Fruit fly (Drosophila melanogaster) whole organism, embryonic: ENCODE results near the gene CG12056.

ENCODE experiments used
- Abd-B ChIP-seq: fragments of 200-800 bp; sonication (Bioruptor generic); optimal IDR thresholded peaks from 2 replicates; lab custom pipeline; 2018; ENCODE audit warnings: missing biosample characterization, mild to moderate bottlenecking, missing genetic modification characterization, moderate library complexity
- CG10147 ChIP-seq: fragments of 200-800 bp; sonication (Bioruptor generic); optimal IDR thresholded peaks from 2 replicates; lab custom pipeline; 2019; ENCODE audit warnings: missing biosample characterization, mild to moderate bottlenecking, missing genetic modification characterization, moderate library complexity
- CG10462 ChIP-seq: fragments of 200-800 bp; sonication (Bioruptor generic); optimal IDR thresholded peaks from 2 replicates; lab custom pipeline; 2016; ENCODE audit warnings: missing biosample characterization, missing genetic modification characterization
- CG10565 ChIP-seq: fragments of 200-800 bp; sonication (Bioruptor generic); optimal IDR thresholded peaks from 3 replicates; lab custom pipeline; 2016; ENCODE audit warnings: missing biosample characterization, mild to moderate bottlenecking, missing genetic modification characterization
- CG12104 ChIP-seq: fragments of 200-800 bp; sonication (Bioruptor generic); optimal IDR thresholded peaks from 3 replicates; lab custom pipeline; 2016; ENCODE audit warnings: missing biosample characterization, missing genetic modification characterization
- CG13287 ChIP-seq: fragments of 200-800 bp; sonication (Bioruptor generic); IDR thresholded peaks from 2 replicates; pipeline ENCODE4 v1.3.6; 2022; ENCODE audit warnings: missing biosample characterization, missing genetic modification characterization; ENCODE audit not compliant: partially characterized antibody
- CG14965 ChIP-seq: fragments of 200-800 bp; sonication (Bioruptor generic); optimal IDR thresholded peaks from 2 replicates; lab custom pipeline; 2016; ENCODE audit warnings: missing biosample characterization, missing genetic modification characterization, borderline replicate concordance
- CG15601 ChIP-seq: fragments of 200-800 bp; sonication (Bioruptor generic); optimal IDR thresholded peaks from 3 replicates; lab custom pipeline; 2019; ENCODE audit warnings: missing biosample characterization, mild to moderate bottlenecking, missing genetic modification characterization, moderate library complexity
- CG17568 ChIP-seq: fragments of 200-800 bp; sonication (Bioruptor generic); optimal IDR thresholded peaks from 2 replicates; lab custom pipeline; 2018; ENCODE audit warnings: missing biosample characterization, mild to moderate bottlenecking, missing genetic modification characterization, moderate library complexity
- CG17912 ChIP-seq: fragments of 200-800 bp; sonication (Bioruptor generic); optimal IDR thresholded peaks from 2 replicates; lab custom pipeline; 2018; ENCODE audit warnings: missing biosample characterization, mild to moderate bottlenecking, missing genetic modification characterization
- CG18011 ChIP-seq: fragments of 200-800 bp; sonication (Bioruptor generic); optimal IDR thresholded peaks from 2 replicates; lab custom pipeline; 2017; ENCODE audit warnings: missing biosample characterization, missing genetic modification characterization, mild to moderate bottlenecking, moderate library complexity, missing genotype
- CG18764 ChIP-seq: fragments of 200-800 bp; sonication (Bioruptor generic); optimal IDR thresholded peaks from 3 replicates; lab custom pipeline; 2016; ENCODE audit warnings: missing biosample characterization, missing genetic modification characterization
- CG2116 ChIP-seq: fragments of 200-800 bp; sonication (Bioruptor generic); optimal IDR thresholded peaks from 3 replicates; lab custom pipeline; 2018; ENCODE audit warnings: missing biosample characterization, mild to moderate bottlenecking, missing genetic modification characterization
- CG2199 ChIP-seq: fragments of 200-800 bp; sonication (Bioruptor generic); IDR thresholded peaks from 3 replicates; pipeline ENCODE4 v1.3.6; 2022; ENCODE audit warnings: missing biosample characterization, missing genetic modification characterization
- CG33213 ChIP-seq: fragments of 200-800 bp; sonication (Bioruptor generic); optimal IDR thresholded peaks from 3 replicates; lab custom pipeline; 2016; ENCODE audit warnings: missing biosample characterization, missing genetic modification characterization
- CG4404 ChIP-seq: fragments of 200-800 bp; sonication (Bioruptor generic); IDR thresholded peaks from 2 replicates; pipeline ENCODE4 v1.3.6; 2022; ENCODE audit warnings: missing biosample characterization, missing genetic modification characterization
- CG4820 ChIP-seq: fragments of 200-800 bp; sonication (Bioruptor generic); optimal IDR thresholded peaks from 3 replicates; lab custom pipeline; 2016; ENCODE audit warnings: missing biosample characterization, missing genetic modification characterization
- CG5245 ChIP-seq: fragments of 200-800 bp; sonication (Bioruptor generic); optimal IDR thresholded peaks from 3 replicates; lab custom pipeline; 2016; ENCODE audit warnings: missing biosample characterization, missing genetic modification characterization
- CG7357 ChIP-seq: fragments of 200-800 bp; sonication (Bioruptor generic); IDR thresholded peaks from 3 replicates; pipeline ENCODE4 v1.3.6; 2022; ENCODE audit warnings: missing biosample characterization, missing genetic modification characterization
- CG8359 ChIP-seq: fragments of 200-800 bp; sonication (Bioruptor generic); optimal IDR thresholded peaks from 2 replicates; lab custom pipeline; 2017; ENCODE audit warnings: missing biosample characterization, mild to moderate bottlenecking, missing genetic modification characterization, borderline replicate concordance
- CG9437 ChIP-seq: fragments of 200-800 bp; sonication (Bioruptor generic); optimal IDR thresholded peaks from 2 replicates; lab custom pipeline; 2018; ENCODE audit warnings: missing biosample characterization, mild to moderate bottlenecking, missing genetic modification characterization
- CG9797 ChIP-seq: fragments of 200-800 bp; sonication (Bioruptor generic); optimal IDR thresholded peaks from 3 replicates; lab custom pipeline; 2018; ENCODE audit warnings: missing biosample characterization, mild to moderate bottlenecking, missing genetic modification characterization
- CkIIα-i1 ChIP-seq: fragments of 200-800 bp; sonication (Bioruptor generic); IDR thresholded peaks from 2 replicates; pipeline ENCODE4 v1.3.6; 2022; ENCODE audit warnings: missing biosample characterization, missing genetic modification characterization
- Dref ChIP-seq: fragments of 200-800 bp; sonication (Bioruptor generic); IDR thresholded peaks from 2 replicates; pipeline ENCODE4 v1.3.6; 2022; ENCODE audit warnings: missing biosample characterization, missing genetic modification characterization
- E2f2 ChIP-seq: fragments of 200-800 bp; sonication (Bioruptor generic); IDR thresholded peaks from 2 replicates; pipeline ENCODE4 v1.3.6; 2022; ENCODE audit warnings: missing biosample characterization, missing genetic modification characterization
- ERR ChIP-seq: fragments of 200-800 bp; sonication (Bioruptor generic); optimal IDR thresholded peaks from 2 replicates; lab custom pipeline; 2016; ENCODE audit warnings: missing biosample characterization, missing genetic modification characterization
- GATAe ChIP-seq: fragments of 200-800 bp; sonication (Bioruptor generic); conservative IDR thresholded peaks from 2 replicates; pipeline ENCODE4 v1.3.6; 2022; ENCODE audit warnings: missing biosample characterization, missing genetic modification characterization
- Kr ChIP-seq: fragments of 200-800 bp; sonication (Bioruptor generic); optimal IDR thresholded peaks from 2 replicates; lab custom pipeline; 2017; ENCODE audit warnings: missing biosample characterization, mild to moderate bottlenecking, missing genetic modification characterization
- MBD-R2 ChIP-seq: fragments of 200-800 bp; sonication (Bioruptor generic); IDR thresholded peaks from 2 replicates; pipeline ENCODE4 v1.3.6; 2022; ENCODE audit warnings: missing biosample characterization, missing genetic modification characterization
- Sox100B ChIP-seq: fragments of 200-800 bp; sonication (Bioruptor generic); optimal IDR thresholded peaks from 3 replicates; lab custom pipeline; 2018; ENCODE audit warnings: missing biosample characterization, mild to moderate bottlenecking, missing genetic modification characterization
- Trl ChIP-seq, 3 experiments: fragments of >200 bp in 2 of 3; fragments of 200-800 bp in 1 of 3; sonication (Bioruptor generic) in 1 of 3; optimal IDR thresholded peaks; 2 replicates in 1 of 3; 3 replicates in 2 of 3; lab custom pipeline; 2016 to 2017; ENCODE audit warnings: missing biosample characterization in 1 of 3, missing genetic modification characterization in 1 of 3
- YL-1 ChIP-seq: fragments of 200-800 bp; sonication (Bioruptor generic); optimal IDR thresholded peaks from 3 replicates; lab custom pipeline; 2017; ENCODE audit warnings: missing biosample characterization, mild to moderate bottlenecking, missing genetic modification characterization
- abd-A ChIP-seq: fragments of 200-800 bp; sonication (Bioruptor generic); optimal IDR thresholded peaks from 3 replicates; lab custom pipeline; 2019; ENCODE audit warnings: missing biosample characterization, mild to moderate bottlenecking, missing genetic modification characterization, moderate library complexity
- bab2 ChIP-seq: fragments of 200-800 bp; sonication (Bioruptor generic); optimal IDR thresholded peaks from 2 replicates; lab custom pipeline; 2016; ENCODE audit warnings: missing biosample characterization, missing genetic modification characterization
- bowl ChIP-seq: fragments of 200-800 bp; sonication (Bioruptor generic); IDR thresholded peaks from 2 replicates; pipeline ENCODE4 v1.3.6; 2022; ENCODE audit warnings: missing biosample characterization, missing genetic modification characterization
- btn ChIP-seq: fragments of 200-800 bp; sonication (Bioruptor generic); optimal IDR thresholded peaks from 2 replicates; lab custom pipeline; 2016; ENCODE audit warnings: missing biosample characterization, missing genetic modification characterization
- danr ChIP-seq: fragments of 200-800 bp; sonication (Bioruptor generic); IDR thresholded peaks from 2 replicates; pipeline ENCODE4 v1.3.6; 2022; ENCODE audit warnings: missing biosample characterization, missing genetic modification characterization
- eve ChIP-seq, 2 experiments: fragments of >200 bp; optimal IDR thresholded peaks; 2 replicates each; lab custom pipeline; 2017; ENCODE audit warnings: missing biosample characterization in 2 of 2, missing genetic modification characterization in 2 of 2
- ham ChIP-seq: fragments of 200-800 bp; sonication (Bioruptor generic); IDR thresholded peaks from 2 replicates; pipeline ENCODE4 v1.3.6; 2022; ENCODE audit warnings: missing biosample characterization, missing genetic modification characterization
- hth ChIP-seq: fragments of >200 bp; optimal IDR thresholded peaks from 2 replicates; lab custom pipeline; 2017; ENCODE audit warnings: inconsistent platforms
- kni ChIP-seq: fragments of 200-800 bp; sonication (Bioruptor generic); optimal IDR thresholded peaks from 3 replicates; lab custom pipeline; 2017; ENCODE audit warnings: mild to moderate bottlenecking, missing biosample characterization, missing genetic modification reagents, missing genetic modification characterization
- lbe ChIP-seq: fragments of 200-800 bp; sonication (Bioruptor generic); optimal IDR thresholded peaks from 2 replicates; lab custom pipeline; 2016; ENCODE audit warnings: missing biosample characterization, mild to moderate bottlenecking, missing genetic modification characterization
- nerfin-2 ChIP-seq: fragments of 200-800 bp; sonication (Bioruptor generic); IDR thresholded peaks from 2 replicates; pipeline ENCODE4 v1.3.6; 2022; ENCODE audit warnings: missing biosample characterization, missing genetic modification characterization; ENCODE audit not compliant: partially characterized antibody
- org-1 ChIP-seq: fragments of 200-800 bp; sonication (Bioruptor generic); optimal IDR thresholded peaks from 2 replicates; lab custom pipeline; 2017; ENCODE audit warnings: missing biosample characterization, missing genetic modification characterization
- p53 ChIP-seq: fragments of 200-800 bp; sonication (Bioruptor generic); optimal IDR thresholded peaks from 2 replicates; lab custom pipeline; 2016; ENCODE audit warnings: missing biosample characterization, missing genetic modification characterization
- repo ChIP-seq: fragments of 200-800 bp; sonication (Bioruptor generic); optimal IDR thresholded peaks from 2 replicates; lab custom pipeline; 2016; ENCODE audit warnings: missing biosample characterization, missing genetic modification characterization
- row ChIP-seq: fragments of 200-800 bp; sonication (Bioruptor generic); IDR thresholded peaks from 3 replicates; pipeline ENCODE4 v1.3.6; 2022; ENCODE audit warnings: missing biosample characterization, missing genetic modification characterization
- salm ChIP-seq: fragments of 200-800 bp; sonication (Bioruptor generic); optimal IDR thresholded peaks from 2 replicates; lab custom pipeline; 2018; ENCODE audit warnings: missing biosample characterization, mild to moderate bottlenecking, missing genetic modification characterization
- shn ChIP-seq: fragments of 200-800 bp; sonication (Bioruptor generic); optimal IDR thresholded peaks from 3 replicates; lab custom pipeline; 2016; ENCODE audit warnings: missing biosample characterization, missing genetic modification characterization
- sqz ChIP-seq: fragments of 200-800 bp; sonication (Bioruptor generic); optimal IDR thresholded peaks from 3 replicates; lab custom pipeline; 2018; ENCODE audit warnings: missing biosample characterization, mild to moderate bottlenecking, missing genetic modification characterization
- tin ChIP-seq: fragments of 200-800 bp; sonication (Bioruptor generic); optimal IDR thresholded peaks from 3 replicates; lab custom pipeline; 2016; ENCODE audit warnings: missing biosample characterization, missing genetic modification characterization
- ttk ChIP-seq: fragments of 200-800 bp; sonication (Bioruptor generic); IDR thresholded peaks from 2 replicates; pipeline ENCODE4 v2.1.2; 2022; ENCODE audit warnings: missing biosample characterization, missing genetic modification characterization

CG12056 gene

DNA sequence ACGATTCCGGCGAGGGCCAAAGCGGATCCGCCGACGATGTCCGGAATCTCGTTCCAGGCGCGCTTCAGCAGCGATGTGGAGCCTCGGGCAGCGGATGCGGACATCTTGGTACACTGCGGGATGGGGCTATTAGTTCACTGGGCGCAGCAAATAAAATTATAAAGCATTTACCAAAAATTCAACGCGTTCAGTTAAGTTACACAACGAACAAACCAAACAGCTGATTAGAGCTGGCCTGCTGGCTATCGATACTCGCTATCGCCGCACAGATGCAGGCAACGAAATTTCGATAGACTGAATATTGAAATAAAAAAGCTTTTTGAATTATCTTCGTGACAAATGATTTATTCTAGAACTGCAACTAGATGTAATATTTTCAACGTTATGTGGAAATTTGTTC, 32.7 kb upstream of the CG12056 start, which contains the start of gene NdufA3 (continued):
- TF ChIP-seq GATAe (GFP tag; lab: Robert Waterston, UW) (no peak), CG33213 (GFP tag; lab: Kevin White, UChicago) (no peak), lbe (GFP tag; lab: Kevin White, UChicago) (no peak), Sox100B (GFP tag; lab: Kevin White, UChicago) (no peak), CG10565 (GFP tag; lab: Kevin White, UChicago) (no peak), CG10462 (GFP tag; lab: Kevin White, UChicago) (no peak), CG18011 (GFP tag; lab: Kevin White, UChicago) (no peak), salm (tag; lab: Kevin White, UChicago) (no peak), Kr (GFP tag; lab: Kevin White, UChicago) (no peak), CG4820 (GFP tag; lab: Kevin White, UChicago) (no peak), MBD-R2 (GFP tag; lab: Robert Waterston, UW) (peak; percentile 82), CG15601 (tag; lab: Kevin White, UChicago) (no peak), kni (no peak), row (GFP tag; lab: Robert Waterston, UW) (peak; percentile 67), CG9437 (GFP tag; lab: Kevin White, UChicago) (no peak), E2f2 (peak; percentile 50), abd-A (tag; lab: Kevin White, UChicago) (no peak), hth (no peak), CG4404 (GFP tag; lab: Robert Waterston, UW) (no peak), repo (GFP tag; lab: Kevin White, UChicago) (no peak), CG10147 (no peak), CG8359 (GFP tag; lab: Kevin White, UChicago) (no peak), CG17912 (GFP tag; lab: Kevin White, UChicago) (no peak), nerfin-2 (GFP tag; lab: Robert Waterston, UW) (peak; percentile 80), Abd-B (GFP tag; lab: Kevin White, UChicago) (no peak), CG2116 (GFP tag; lab: Kevin White, UChicago) (peak; percentile 41), Trl (optimal IDR thresholded peaks at IDR 0.05; lab: Kevin White, UChicago) (no peak), Trl (GFP tag; optimal IDR thresholded peaks at IDR 0.05; lab: Kevin White, UChicago) (no peak), org-1 (no peak), sqz (GFP tag; lab: Kevin White, UChicago) (no peak), ham (no peak), CG18764 (no peak), YL-1 (GFP tag; lab: Kevin White, UChicago) (peak; percentile 56), ERR (GFP tag; lab: Kevin White, UChicago) (no peak), CG9797 (peak; percentile 25), bab2 (GFP tag; lab: Kevin White, UChicago) (no peak), CkIIα-i1 (GFP tag; lab: Robert Waterston, UW) (no peak), eve (GFP tag; optimal IDR thresholded peaks at IDR 0.05; lab: Kevin White, UChicago) (no peak), Dref (GFP tag; lab: Robert Waterston, UW) (peak; percentile 84), btn (no peak), CG2199 (no peak), tin (GFP tag; lab: Kevin White, UChicago) (no peak), danr (GFP tag; lab: Robert Waterston, UW) (no peak), CG7357 (GFP tag; lab: Robert Waterston, UW) (no peak), CG14965 (no peak), CG5245 (GFP tag; lab: Kevin White, UChicago) (no peak), CG17568 (no peak), shn (no peak), p53 (GFP tag; lab: Kevin White, UChicago) (no peak), bowl (GFP tag; lab: Robert Waterston, UW) (no peak), CG12104 (GFP tag; lab: Kevin White, UChicago) (no peak), ttk (GFP tag; lab: Robert Waterston, UW) (no peak), CG13287 (GFP tag; lab: Robert Waterston, UW) (peak; percentile 83)
